Worm (Caenorhabditis elegans): ENCODE measurements around the gene C49C3.20.

ce11 chrIV:17294489-17294888, 21.8 kb downstream of the C49C3.20 start, which contains the start of gene T28F3.5:
- TF ChIP-seq nhr-237 (tag; optimal IDR thresholded peaks at IDR 0.05): no peak
- no peak for TF ChIP-seq M03D4.4 (tag; optimal IDR thresholded peaks at IDR 0.05)
- no peak for TF ChIP-seq pha-4 (tag; optimal IDR thresholded peaks at IDR 0.05)
- no peak for TF ChIP-seq ces-1 (GFP tag; optimal IDR thresholded peaks at IDR 0.05)
- TF ChIP-seq ham-2 (GFP tag; optimal IDR thresholded peaks at IDR 0.05): no peak
- TF ChIP-seq unc-39 (tag; optimal IDR thresholded peaks at IDR 0.05): no peak
- TF ChIP-seq ceh-43 (GFP tag; optimal IDR thresholded peaks at IDR 0.05): no peak
- no peak for TF ChIP-seq lin-32 (GFP tag; optimal IDR thresholded peaks at IDR 0.05)
- no peak for TF ChIP-seq bed-3 (GFP tag; optimal IDR thresholded peaks at IDR 0.05)
- TF ChIP-seq unc-62 (GFP tag; optimal IDR thresholded peaks at IDR 0.05): no peak
- no peak for TF ChIP-seq blmp-1 (tag; optimal IDR thresholded peaks at IDR 0.05)
- no peak for TF ChIP-seq snpc-4 (tag; optimal IDR thresholded peaks at IDR 0.05)
- no peak for TF ChIP-seq flh-1 (GFP tag; optimal IDR thresholded peaks at IDR 0.05)
- no peak for TF ChIP-seq mep-1 (tag; optimal IDR thresholded peaks at IDR 0.05)

Data from whole organism, mixed stage, embryonic.